Worm (Caenorhabditis elegans): Measurements from ENCODE around the gene sphr-1.

DNA sequence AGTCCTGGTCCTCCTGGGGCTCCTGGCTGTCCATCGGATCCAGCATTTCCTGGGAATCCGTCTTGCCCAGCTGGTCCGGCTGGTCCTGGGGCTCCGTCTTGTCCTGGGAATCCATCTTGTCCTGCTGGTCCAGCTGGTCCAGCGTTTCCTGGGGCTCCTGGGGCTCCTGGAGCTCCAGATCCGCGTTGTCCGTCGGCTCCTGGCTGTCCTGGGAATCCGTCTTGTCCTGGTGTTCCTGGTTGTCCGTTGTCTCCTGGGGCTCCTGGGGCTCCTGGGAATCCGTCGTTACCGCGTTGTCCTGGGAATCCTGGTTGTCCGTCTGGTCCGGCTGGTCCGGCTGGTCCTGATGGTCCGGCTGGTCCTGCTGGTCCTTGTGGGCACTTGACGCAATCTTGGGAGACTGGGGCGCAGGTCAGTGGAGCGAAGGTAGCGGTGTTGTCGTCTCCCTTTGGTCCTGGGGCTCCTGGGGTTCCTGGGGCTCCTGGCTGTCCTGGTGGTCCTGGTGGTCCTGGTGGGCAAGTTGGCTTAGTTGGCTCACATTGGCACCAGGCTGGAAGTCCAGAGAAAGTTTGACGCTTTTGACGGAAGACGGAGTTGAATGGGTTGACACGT is 29.2 kb upstream of the sphr-1 start:
- TF ChIP-seq R02D3.7 (tag; optimal IDR thresholded peaks at IDR 0.05) (no peak), Y55F3AM.14 (GFP tag; optimal IDR thresholded peaks at IDR 0.05) (no peak), ZK546.5 (tag; optimal IDR thresholded peaks at IDR 0.05) (no peak), nhr-11 (tag; optimal IDR thresholded peaks at IDR 0.05) (no peak), unc-62 (GFP tag; optimal IDR thresholded peaks at IDR 0.05) (no peak), sma-9 (GFP tag; optimal IDR thresholded peaks at IDR 0.05) (no peak), sma-9 (tag; optimal IDR thresholded peaks at IDR 0.05) (no peak), aly-2 (tag; optimal IDR thresholded peaks at IDR 0.05) (no peak), lsy-2 (tag; optimal IDR thresholded peaks at IDR 0.05) (no peak), snpc-4 (tag; optimal IDR thresholded peaks at IDR 0.05) (no peak), ceh-82 (tag; optimal IDR thresholded peaks at IDR 0.05) (no peak), ama-1 (optimal IDR thresholded peaks at IDR 0.05) (no peak), skn-1 (tag; optimal IDR thresholded peaks at IDR 0.05) (no peak), zag-1 (tag; optimal IDR thresholded peaks at IDR 0.05) (no peak), lin-11 (tag; optimal IDR thresholded peaks at IDR 0.05) (no peak)

All from whole organism, L2 larva.